Fruit fly (Drosophila melanogaster): ENCODE results near the gene Orct.
A peak's percentile ranks its signal among the peaks of the same experiment; 100 is the strongest.

The Orct gene

DNA sequence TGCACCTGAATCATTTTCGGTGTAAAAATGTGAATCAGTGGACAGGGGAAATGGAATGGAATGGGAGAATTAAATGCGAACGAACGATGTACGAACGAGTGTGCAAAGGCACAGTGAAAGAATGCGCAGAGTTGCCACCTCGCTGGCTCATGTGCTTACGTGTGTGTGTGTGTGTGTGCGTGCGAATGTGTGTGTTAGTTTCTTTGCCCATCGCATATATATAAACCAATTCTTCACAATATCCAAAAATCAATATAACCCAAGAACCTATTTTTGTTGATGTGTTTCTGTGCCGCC is 44.9 kb upstream of the Orct start (continued):
- no peak for TF ChIP-seq CG2129 (GFP tag; IDR thresholded peaks at IDR 0.05; ENCODE audit: partially characterized antibody)
- TF ChIP-seq onecut (GFP tag; IDR thresholded peaks at IDR 0.05): no peak
- TF ChIP-seq bowl (GFP tag; IDR thresholded peaks at IDR 0.05): no peak
- TF ChIP-seq fd102C (GFP tag; optimal IDR thresholded peaks at IDR 0.05): no peak
- TF ChIP-seq CG10366 (GFP tag; IDR thresholded peaks at IDR 0.05): no peak
- peak; percentile 32; the same call in 1 of the 3 replicates for TF ChIP-seq vnd (GFP tag; IDR thresholded peaks at IDR 0.05; ENCODE audit: partially characterized antibody)
- no peak for TF ChIP-seq CG6765 (GFP tag; optimal IDR thresholded peaks at IDR 0.05)
- TF ChIP-seq bsh (GFP tag; optimal IDR thresholded peaks at IDR 0.05): no peak
- TF ChIP-seq nau (GFP tag; optimal IDR thresholded peaks at IDR 0.05): no peak
- no peak for TF ChIP-seq MESR4 (GFP tag; optimal IDR thresholded peaks at IDR 0.05)
- TF ChIP-seq CG2120 (GFP tag; optimal IDR thresholded peaks at IDR 0.05): no peak
- no peak for TF ChIP-seq ato (GFP tag; IDR thresholded peaks at IDR 0.05; ENCODE audit: partially characterized antibody)
- TF ChIP-seq vvl (GFP tag; IDR thresholded peaks at IDR 0.05): 0 out of 2 replicates have a peak, but pooled peaks have one; percentile 20
- TF ChIP-seq CG7745 (tag; optimal IDR thresholded peaks at IDR 0.05): no peak
- no peak for TF ChIP-seq peb (GFP tag; IDR thresholded peaks at IDR 0.05)
- no peak for TF ChIP-seq org-1 (GFP tag; optimal IDR thresholded peaks at IDR 0.05)
- no peak for TF ChIP-seq CG18011 (GFP tag; optimal IDR thresholded peaks at IDR 0.05)
- no peak for TF ChIP-seq CG1233 (GFP tag; optimal IDR thresholded peaks at IDR 0.05)
- TF ChIP-seq CG8944 (GFP tag; optimal IDR thresholded peaks at IDR 0.05): no peak
- TF ChIP-seq CG7271 (tag; optimal IDR thresholded peaks at IDR 0.05): no peak
- TF ChIP-seq CG17829 (tag; optimal IDR thresholded peaks at IDR 0.05): no peak
- TF ChIP-seq trh (GFP tag; optimal IDR thresholded peaks at IDR 0.05): no peak
- TF ChIP-seq Sry-δ (GFP tag; optimal IDR thresholded peaks at IDR 0.05): no peak
- no peak for TF ChIP-seq Ets65A (GFP tag)
- TF ChIP-seq cwo (GFP tag; optimal IDR thresholded peaks at IDR 0.05): no peak
- TF ChIP-seq CG9817 (tag; optimal IDR thresholded peaks at IDR 0.05): no peak
- TF ChIP-seq CG6813 (GFP tag; optimal IDR thresholded peaks at IDR 0.05): no peak
- TF ChIP-seq lilli (GFP tag; optimal IDR thresholded peaks at IDR 0.05): no peak
- TF ChIP-seq B-H2 (GFP tag; optimal IDR thresholded peaks at IDR 0.05): no peak
- TF ChIP-seq ftz-f1 (GFP tag; optimal IDR thresholded peaks at IDR 0.05): no peak
- TF ChIP-seq Taf1 (GFP tag; IDR thresholded peaks at IDR 0.05): no peak
- TF ChIP-seq az2 (GFP tag; optimal IDR thresholded peaks at IDR 0.05): no peak
- 0 out of 3 replicates have a peak, but pooled peaks have one; percentile 8 for TF ChIP-seq ci (GFP tag; IDR thresholded peaks at IDR 0.05)
- TF ChIP-seq phol (tag; optimal IDR thresholded peaks at IDR 0.05): no peak
- TF ChIP-seq gsb-n (tag; optimal IDR thresholded peaks at IDR 0.05): no peak
- no peak for TF ChIP-seq zf30C (GFP tag; optimal IDR thresholded peaks at IDR 0.05)
- no peak for TF ChIP-seq grau (tag; optimal IDR thresholded peaks at IDR 0.05)
- TF ChIP-seq tin (GFP tag; optimal IDR thresholded peaks at IDR 0.05): no peak
- no peak for TF ChIP-seq dimm (GFP tag; IDR thresholded peaks at IDR 0.05)
- TF ChIP-seq CG11560 (tag; IDR thresholded peaks at IDR 0.05): no peak
- no peak for TF ChIP-seq danr (GFP tag; IDR thresholded peaks at IDR 0.05)
- TF ChIP-seq zfh2 (GFP tag; optimal IDR thresholded peaks at IDR 0.05): no peak
- TF ChIP-seq CG11093 (GFP tag; IDR thresholded peaks at IDR 0.05): no peak
- 0 out of 2 replicates have a peak, but pooled peaks have one; percentile 36 for TF ChIP-seq CG3847 (GFP tag; IDR thresholded peaks at IDR 0.05)
- TF ChIP-seq Hr78 (GFP tag; optimal IDR thresholded peaks at IDR 0.05): no peak
- TF ChIP-seq wek (GFP tag; optimal IDR thresholded peaks at IDR 0.05): no peak
- no peak for TF ChIP-seq CG9797 (GFP tag; optimal IDR thresholded peaks at IDR 0.05)
- TF ChIP-seq E2f1 (GFP tag; IDR thresholded peaks at IDR 0.05): no peak
- no peak for TF ChIP-seq CG7987 (GFP tag; optimal IDR thresholded peaks at IDR 0.05)
- no peak for TF ChIP-seq kni (GFP tag; optimal IDR thresholded peaks at IDR 0.05)
- no peak for TF ChIP-seq Sox102F (GFP tag; optimal IDR thresholded peaks at IDR 0.05)
- TF ChIP-seq mam (GFP tag; optimal IDR thresholded peaks at IDR 0.05): no peak
